Worm (Caenorhabditis elegans) whole organism, young adult: ENCODE results near the gene M106.7.
A peak's percentile ranks its signal among the peaks of the same experiment; 100 is the strongest.

Experiments
- B0035.1 ChIP-seq: sonication (generic microtip); optimal IDR thresholded peaks from 2 replicates; lab custom pipeline; 2016; ENCODE audit warnings: missing genetic modification characterization, mild to moderate bottlenecking, missing compliant biosample characterization, missing genotype, missing genetic modification reagents
- B0336.3 ChIP-seq: fragments of 200-800 bp; sonication (Bioruptor generic); IDR thresholded peaks from 2 replicates; pipeline ENCODE4 v1.3.6; 2022; ENCODE audit warnings: missing genetic modification characterization, missing compliant biosample characterization
- C06A6.2 ChIP-seq: fragments of 200-800 bp; sonication (Bioruptor generic); conservative IDR thresholded peaks from 2 replicates; pipeline ENCODE4 v1.3.6; 2022; ENCODE audit warnings: missing genetic modification characterization, missing compliant biosample characterization
- C17E4.6 ChIP-seq: fragments of 200-800 bp; sonication (Bioruptor generic); IDR thresholded peaks from 2 replicates; pipeline ENCODE4 v1.3.6; 2022; ENCODE audit warnings: missing genetic modification reagents, missing genetic modification characterization, missing compliant biosample characterization
- D2030.7 ChIP-seq: fragments of 200-800 bp; sonication (Bioruptor generic); IDR thresholded peaks from 2 replicates; pipeline ENCODE4 v1.3.6; 2022; ENCODE audit warnings: missing genetic modification reagents, missing genetic modification characterization, missing compliant biosample characterization
- F10E7.11 ChIP-seq: sonication (generic microtip); optimal IDR thresholded peaks from 2 replicates; lab custom pipeline; 2017; ENCODE audit warnings: mild to moderate bottlenecking, missing genetic modification characterization, moderate library complexity, missing compliant biosample characterization
- F33H1.4 ChIP-seq: fragments of 200-800 bp; sonication (Bioruptor generic); IDR thresholded peaks from 2 replicates; pipeline ENCODE4 v1.3.6; 2022; ENCODE audit warnings: missing genetic modification reagents, missing genetic modification characterization, missing compliant biosample characterization
- F37B4.10 ChIP-seq: fragments of 200-800 bp; sonication (Bioruptor generic); IDR thresholded peaks from 2 replicates; pipeline ENCODE4 v1.3.6; 2022; ENCODE audit warnings: missing genetic modification characterization, missing compliant biosample characterization
- F55B11.4 ChIP-seq: sonication (generic microtip); optimal IDR thresholded peaks from 2 replicates; lab custom pipeline; 2016; ENCODE audit warnings: missing compliant biosample characterization, missing genetic modification characterization, borderline replicate concordance; ENCODE audit not compliant: insufficient read depth
- F57A8.1 ChIP-seq: fragments of 200-800 bp; sonication (Bioruptor generic); optimal IDR thresholded peaks from 2 replicates; lab custom pipeline; 2018; ENCODE audit warnings: mild to moderate bottlenecking, missing genetic modification characterization, moderate library complexity, missing compliant biosample characterization
- T26A5.8 ChIP-seq: sonication (generic microtip); optimal IDR thresholded peaks from 2 replicates; lab custom pipeline; 2016; ENCODE audit warnings: missing genetic modification characterization, missing compliant biosample characterization
- Y79H2A.3 ChIP-seq: fragments of 200-800 bp; sonication (Bioruptor generic); conservative IDR thresholded peaks from 2 replicates; pipeline ENCODE4 v1.3.6; 2022; ENCODE audit warnings: missing genetic modification reagents, missing genetic modification characterization, missing compliant biosample characterization
- Y95B8A.8 ChIP-seq: fragments of 200-800 bp; sonication (Bioruptor generic); IDR thresholded peaks from 2 replicates; pipeline ENCODE4 v1.3.6; 2022; ENCODE audit warnings: missing genetic modification reagents, missing genetic modification characterization, missing compliant biosample characterization
- ZK185.1 ChIP-seq: sonication (generic microtip); optimal IDR thresholded peaks from 2 replicates; lab custom pipeline; 2016; ENCODE audit warnings: mild to moderate bottlenecking, missing genetic modification characterization, missing compliant biosample characterization; ENCODE audit not compliant: poor library complexity, severe bottlenecking
- akir-1 ChIP-seq: fragments of 200-800 bp; sonication (Bioruptor generic); optimal IDR thresholded peaks from 2 replicates; lab custom pipeline; 2018; ENCODE audit warnings: mild to moderate bottlenecking, missing genetic modification characterization, moderate library complexity, missing compliant biosample characterization
- aptf-2 ChIP-seq: fragments of 200-800 bp; sonication (Bioruptor generic); conservative IDR thresholded peaks from 2 replicates; pipeline ENCODE4 v1.3.6; 2022; ENCODE audit warnings: missing genetic modification reagents, missing genetic modification characterization, missing compliant biosample characterization
- attf-3 ChIP-seq: fragments of 200-800 bp; sonication (Bioruptor generic); conservative IDR thresholded peaks from 2 replicates; pipeline ENCODE4 v1.3.6; 2022; ENCODE audit warnings: missing genetic modification reagents, missing genetic modification characterization, missing compliant biosample characterization
- bed-1 ChIP-seq: fragments of 200-800 bp; sonication (Bioruptor generic); IDR thresholded peaks from 2 replicates; pipeline ENCODE4 v1.3.6; 2022; ENCODE audit warnings: missing genetic modification reagents, missing genetic modification characterization, missing compliant biosample characterization
- cebp-1 ChIP-seq, 2 experiments: fragments of 200-800 bp in 1 of 2; sonication (Bioruptor generic) in 1 of 2; sonication (generic microtip) in 1 of 2; IDR thresholded peaks in 1 of 2; optimal IDR thresholded peaks in 1 of 2; 2 replicates each; pipeline versions ENCODE4 v1.3.6 to Lab custom; 2017 to 2022; ENCODE audit warnings: missing compliant biosample characterization in 2 of 2, missing genetic modification characterization in 2 of 2, mild to moderate bottlenecking in 1 of 2, missing genetic modification reagents in 1 of 2, moderate library complexity in 1 of 2
- ceh-100 ChIP-seq: fragments of 200-800 bp; sonication (Bioruptor generic); IDR thresholded peaks from 2 replicates; pipeline ENCODE4 v1.3.6; 2022; ENCODE audit warnings: missing genetic modification reagents, missing genetic modification characterization, missing compliant biosample characterization
- ceh-58 ChIP-seq: fragments of 200-800 bp; sonication (Bioruptor generic); IDR thresholded peaks from 2 replicates; pipeline ENCODE4 v1.3.6; 2022; ENCODE audit warnings: missing genetic modification characterization, missing compliant biosample characterization
- ceh-79 ChIP-seq: sonication (generic microtip); optimal IDR thresholded peaks from 2 replicates; lab custom pipeline; 2017; ENCODE audit warnings: mild to moderate bottlenecking, missing genetic modification characterization, missing compliant biosample characterization
- die-1 ChIP-seq: sonication (generic microtip); optimal IDR thresholded peaks from 2 replicates; lab custom pipeline; 2016; ENCODE audit warnings: missing genotype, mild to moderate bottlenecking, missing genetic modification characterization, missing compliant biosample characterization
- dpff-1 ChIP-seq: sonication (generic microtip); optimal IDR thresholded peaks from 2 replicates; lab custom pipeline; 2017; ENCODE audit warnings: mild to moderate bottlenecking, missing genetic modification characterization, missing compliant biosample characterization
- egl-18 ChIP-seq: fragments of 200-800 bp; sonication (Bioruptor generic); IDR thresholded peaks from 2 replicates; pipeline ENCODE4 v1.3.6; 2022; ENCODE audit warnings: missing genetic modification reagents, missing genetic modification characterization, missing compliant biosample characterization
- egl-44 ChIP-seq: fragments of 200-800 bp; sonication (Bioruptor generic); IDR thresholded peaks from 2 replicates; pipeline ENCODE4 v1.3.6; 2022; ENCODE audit warnings: missing genetic modification reagents, missing genetic modification characterization, missing compliant biosample characterization
- ekl-4 ChIP-seq: fragments of 200-800 bp; sonication (Bioruptor generic); IDR thresholded peaks from 2 replicates; pipeline ENCODE4 v1.3.6; 2022; ENCODE audit warnings: missing genetic modification reagents, missing genetic modification characterization, missing compliant biosample characterization
- fkh-3 ChIP-seq: sonication (generic microtip); optimal IDR thresholded peaks from 2 replicates; lab custom pipeline; 2016; ENCODE audit warnings: mild to moderate bottlenecking, missing genetic modification characterization, missing compliant biosample characterization
- gei-17 ChIP-seq: fragments of 200-800 bp; sonication (Bioruptor generic); optimal IDR thresholded peaks from 2 replicates; lab custom pipeline; 2018; ENCODE audit warnings: mild to moderate bottlenecking, missing genetic modification characterization, missing compliant biosample characterization
- hlh-12 ChIP-seq: sonication (generic microtip); optimal IDR thresholded peaks from 2 replicates; lab custom pipeline; 2016; ENCODE audit warnings: missing genetic modification characterization, missing compliant biosample characterization
- lag-1 ChIP-seq: fragments of 200-800 bp; sonication (Bioruptor generic); IDR thresholded peaks from 2 replicates; pipeline ENCODE4 v1.3.6; 2022; ENCODE audit warnings: missing genetic modification reagents, missing genetic modification characterization, missing compliant biosample characterization
- lin-35 ChIP-seq, 3 experiments: fragments of 150-350 bp in 2 of 3; sonication (generic microtip) in 1 of 3; optimal IDR thresholded peaks; 2 replicates each; lab custom pipeline; 2014 to 2018; ENCODE audit warnings: missing biosample characterization in 3 of 3, missing genetic modification characterization in 3 of 3, missing genetic modification reagents in 3 of 3
- lsl-1 ChIP-seq: fragments of 200-800 bp; sonication (Bioruptor generic); optimal IDR thresholded peaks from 2 replicates; lab custom pipeline; 2018; ENCODE audit warnings: mild to moderate bottlenecking, missing genetic modification characterization, moderate library complexity, missing compliant biosample characterization
- madf-10 ChIP-seq: sonication (generic microtip); optimal IDR thresholded peaks from 2 replicates; lab custom pipeline; 2016; ENCODE audit warnings: mild to moderate bottlenecking, missing genetic modification characterization, missing compliant biosample characterization
- mes-4 ChIP-seq: sonication (generic microtip); optimal IDR thresholded peaks from 2 replicates; lab custom pipeline; 2016; ENCODE audit warnings: missing genotype, missing genetic modification characterization, missing compliant biosample characterization
- mxl-1 ChIP-seq: sonication (generic microtip); optimal IDR thresholded peaks from 2 replicates; lab custom pipeline; 2016; ENCODE audit warnings: missing genetic modification characterization, missing compliant biosample characterization
- nfya-1 ChIP-seq: sonication (generic microtip); optimal IDR thresholded peaks from 2 replicates; lab custom pipeline; 2017; ENCODE audit warnings: antibody characterized with exemption, missing compliant biosample characterization, missing genetic modification characterization, borderline replicate concordance; ENCODE audit not compliant: insufficient read depth
- nfya-2 ChIP-seq: fragments of 200-800 bp; sonication (Bioruptor generic); IDR thresholded peaks from 2 replicates; pipeline ENCODE4 v1.3.6; 2022; ENCODE audit warnings: missing genetic modification reagents, missing genetic modification characterization, missing compliant biosample characterization
- nhr-80 ChIP-seq: sonication (generic microtip); optimal IDR thresholded peaks from 2 replicates; lab custom pipeline; 2016; ENCODE audit warnings: missing genetic modification characterization, missing compliant biosample characterization
- pha-4 ChIP-seq: fragments of 150-350 bp; sonication (generic microtip); optimal IDR thresholded peaks from 2 replicates; lab custom pipeline; 2014; ENCODE audit warnings: missing biosample characterization, missing genetic modification reagents, missing genetic modification characterization
- sdz-38 ChIP-seq: sonication (generic microtip); optimal IDR thresholded peaks from 2 replicates; lab custom pipeline; 2016; ENCODE audit warnings: missing genotype, missing genetic modification characterization, missing compliant biosample characterization
- snpc-3.4 ChIP-seq: sonication (generic microtip); optimal IDR thresholded peaks from 2 replicates; lab custom pipeline; 2017; ENCODE audit warnings: missing genetic modification characterization, mild to moderate bottlenecking, missing compliant biosample characterization, antibody characterized with exemption, moderate library complexity, missing genotype, missing genetic modification reagents
- sptf-2 ChIP-seq: fragments of 200-800 bp; sonication (Bioruptor generic); optimal IDR thresholded peaks from 2 replicates; lab custom pipeline; 2018; ENCODE audit warnings: mild to moderate bottlenecking, missing genetic modification characterization, missing compliant biosample characterization
- tbp1 ChIP-seq: fragments of 200-800 bp; sonication (Bioruptor generic); optimal IDR thresholded peaks from 2 replicates; lab custom pipeline; 2018; ENCODE audit warnings: mild to moderate bottlenecking, missing genetic modification characterization, missing compliant biosample characterization
- tbx-9 ChIP-seq: sonication (generic microtip); optimal IDR thresholded peaks from 2 replicates; lab custom pipeline; 2016; ENCODE audit warnings: borderline replicate concordance, missing genetic modification characterization, inconsistent platforms, missing compliant biosample characterization
- tlf-1 ChIP-seq: fragments of 200-800 bp; sonication (Bioruptor generic); optimal IDR thresholded peaks from 2 replicates; lab custom pipeline; 2018; ENCODE audit warnings: mild to moderate bottlenecking, missing genetic modification characterization, missing compliant biosample characterization
- unc-62 ChIP-seq: fragments of 150-350 bp; optimal IDR thresholded peaks from 2 replicates; lab custom pipeline; 2014; ENCODE audit warnings: missing biosample characterization, missing genetic modification reagents, missing genetic modification characterization
- zfh-2 ChIP-seq: fragments of 200-800 bp; sonication (Bioruptor generic); conservative IDR thresholded peaks from 2 replicates; pipeline ENCODE4 v1.3.6; 2022; ENCODE audit warnings: missing genetic modification reagents, missing genetic modification characterization, missing compliant biosample characterization
- ztf-25 ChIP-seq: fragments of 200-800 bp; sonication (Bioruptor generic); IDR thresholded peaks from 2 replicates; pipeline ENCODE4 v1.3.6; 2022; ENCODE audit warnings: missing genetic modification reagents, missing genetic modification characterization, missing compliant biosample characterization

Gene M106.7

ce11 chrII:10824046-10824445, 32.9 kb downstream of the M106.7 start, which contains the start of the genes R06F6.12 and mix-1 (continued):
- TF ChIP-seq snpc-3.4 (peak; percentile 62), sptf-2 (GFP tag; lab: Kevin White, UChicago) (no peak), pha-4 (no peak), cebp-1 (GFP tag; IDR thresholded peaks at IDR 0.05; lab: Robert Waterston, UW) (no peak), cebp-1 (tag; optimal IDR thresholded peaks at IDR 0.05; lab: Kevin White, UChicago) (peak; percentile 68), C06A6.2 (GFP tag; lab: Robert Waterston, UW) (no peak), F33H1.4 (GFP tag; lab: Robert Waterston, UW) (peak; percentile 59), T26A5.8 (tag; lab: Kevin White, UChicago) (no peak), ceh-79 (tag; lab: Kevin White, UChicago) (no peak), nfya-1 (no peak), F37B4.10 (GFP tag; lab: Robert Waterston, UW) (no peak), Y79H2A.3 (no peak), bed-1 (GFP tag; lab: Robert Waterston, UW) (no peak), hlh-12 (tag; lab: Kevin White, UChicago) (no peak), B0336.3 (GFP tag; lab: Robert Waterston, UW) (no peak), unc-62 (GFP tag; lab: Kevin White, UChicago) (no peak), lin-35 (GFP tag; optimal IDR thresholded peaks at IDR 0.05; lab: Kevin White, UChicago) (peak in 1 of 3 experiments; percentile 81), nhr-80 (tag; lab: Kevin White, UChicago) (no peak), Y95B8A.8 (GFP tag; lab: Robert Waterston, UW) (no peak), mes-4 (tag; lab: Kevin White, UChicago) (no peak), lsl-1 (peak; percentile 62), madf-10 (tag; lab: Kevin White, UChicago) (no peak), gei-17 (no peak), D2030.7 (GFP tag; lab: Robert Waterston, UW) (no peak), dpff-1 (no peak), akir-1 (GFP tag; lab: Kevin White, UChicago) (no peak), C17E4.6 (GFP tag; lab: Robert Waterston, UW) (no peak), aptf-2 (no peak), zfh-2 (no peak), F10E7.11 (tag; lab: Kevin White, UChicago) (no peak), egl-44 (GFP tag; lab: Robert Waterston, UW) (no peak), ZK185.1 (tag; lab: Kevin White, UChicago) (no peak), ceh-58 (GFP tag; lab: Robert Waterston, UW) (no peak), F55B11.4 (tag; lab: Kevin White, UChicago) (no peak), tbx-9 (tag; lab: Kevin White, UChicago) (no peak), B0035.1 (tag; lab: Kevin White, UChicago) (no peak), fkh-3 (tag; lab: Kevin White, UChicago) (no peak), ceh-100 (no peak), die-1 (tag; lab: Kevin White, UChicago) (no peak), attf-3 (GFP tag; lab: Robert Waterston, UW) (peak; percentile 33; the same call in 1 of the 2 replicates), nfya-2 (GFP tag; lab: Robert Waterston, UW) (no peak), sdz-38 (tag; lab: Kevin White, UChicago) (no peak), ekl-4 (GFP tag; lab: Robert Waterston, UW) (no peak), tlf-1 (GFP tag; lab: Kevin White, UChicago) (no peak), egl-18 (GFP tag; lab: Robert Waterston, UW) (no peak), tbp1 (GFP tag; lab: Kevin White, UChicago) (no peak), mxl-1 (tag; lab: Kevin White, UChicago) (no peak), F57A8.1 (GFP tag; lab: Kevin White, UChicago) (no peak), lag-1 (GFP tag; lab: Robert Waterston, UW) (no peak), ztf-25 (no peak)
